Worm (Caenorhabditis elegans): ENCODE results near the gene cnc-4.

- TF ChIP-seq set-16 (GFP tag; IDR thresholded peaks at IDR 0.05) = no peak
- TF ChIP-seq pha-4 (GFP tag; IDR thresholded peaks at IDR 0.05) = no peak
- TF ChIP-seq pha-4 (tag; optimal IDR thresholded peaks at IDR 0.05) = no peak
- no peak for TF ChIP-seq F44E2.7 (GFP tag; IDR thresholded peaks at IDR 0.05)
- TF ChIP-seq aly-2 (tag; optimal IDR thresholded peaks at IDR 0.05) = no peak
- TF ChIP-seq ceh-28 (tag; optimal IDR thresholded peaks at IDR 0.05) = no peak
- no peak for TF ChIP-seq gei-8 (GFP tag; optimal IDR thresholded peaks at IDR 0.05)
- TF ChIP-seq unc-62 (GFP tag; optimal IDR thresholded peaks at IDR 0.05 in 1 of 2) = no peak
- no peak for TF ChIP-seq unc-62 (tag; optimal IDR thresholded peaks at IDR 0.05)
- no peak for TF ChIP-seq unc-39 (tag; optimal IDR thresholded peaks at IDR 0.05)
- TF ChIP-seq mdl-1 (tag; optimal IDR thresholded peaks at IDR 0.05) = no peak
- no peak for TF ChIP-seq jun-1 (tag; optimal IDR thresholded peaks at IDR 0.05)
- TF ChIP-seq hlh-30 (tag; optimal IDR thresholded peaks at IDR 0.05; ENCODE audit: insufficient read depth) = no peak
- TF ChIP-seq ceh-82 (tag; optimal IDR thresholded peaks at IDR 0.05) = no peak
- no peak for TF ChIP-seq tra-1 (GFP tag; IDR thresholded peaks at IDR 0.05)
- no peak for TF ChIP-seq T26A8.4 (GFP tag; IDR thresholded peaks at IDR 0.05)
Measured at ce11 chrV:1480841-1481240, 33.8 kb downstream of the cnc-4 start.
